Worm (Caenorhabditis elegans) whole organism, midembryonic: ENCODE results near the gene K02A6.2.

Experiments used
- flt-1 ChIP-seq: fragments of 200-800 bp; sonication (Bioruptor generic); IDR thresholded peaks from 2 replicates; pipeline ENCODE4 v1.3.6; 2022; ENCODE audit warnings: missing genetic modification characterization, missing compliant biosample characterization
- med-1 ChIP-seq: sonication (generic microtip); optimal IDR thresholded peaks from 2 replicates; lab custom pipeline; 2017; ENCODE audit warnings: missing genetic modification characterization, mild to moderate bottlenecking, missing compliant biosample characterization, antibody characterized with exemption, missing genetic modification reagents; ENCODE audit not compliant: insufficient read depth
- ztf-23 ChIP-seq: fragments of 200-800 bp; sonication (Bioruptor generic); IDR thresholded peaks from 2 replicates; pipeline ENCODE4 v1.3.6; 2022; ENCODE audit warnings: missing genetic modification reagents, missing genetic modification characterization, missing compliant biosample characterization
- ztf-29 ChIP-seq: fragments of 200-800 bp; sonication (Bioruptor generic); IDR thresholded peaks from 2 replicates; pipeline ENCODE4 v1.3.6; 2022; ENCODE audit warnings: missing genetic modification reagents, missing genetic modification characterization, missing compliant biosample characterization

DNA sequence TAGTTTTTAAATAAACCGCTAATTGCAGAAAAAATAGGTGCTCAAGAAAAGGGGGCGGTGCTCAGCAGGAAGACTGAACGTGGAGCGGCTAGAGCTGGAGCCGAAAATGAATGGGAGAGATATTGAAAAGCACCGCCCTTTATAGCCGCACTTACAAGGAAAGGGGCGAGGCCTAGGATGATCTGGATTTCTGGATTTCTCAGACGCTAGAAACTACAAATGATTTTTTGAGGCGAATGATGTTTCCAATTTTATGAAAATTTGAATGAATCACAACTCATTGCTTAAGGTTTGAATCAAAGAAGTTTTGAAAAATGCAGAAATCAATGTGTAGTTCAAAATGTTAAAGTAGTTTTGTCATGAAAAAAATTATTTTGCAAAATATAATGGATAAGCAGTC is at the start of gene K02A6.2:
- TF ChIP-seq flt-1 (GFP tag; lab: Robert Waterston, UW) (no peak), med-1 (GFP tag; lab: Kevin White, UChicago) (no peak), ztf-23 (no peak), ztf-29 (GFP tag; lab: Robert Waterston, UW) (no peak)
